Worm (Caenorhabditis elegans) whole organism, L3 larva: ENCODE data around the gene sulp-2.

Source experiments
- ama-1 ChIP-seq: fragments of 150-350 bp; optimal IDR thresholded peaks from 2 replicates; lab custom pipeline; 2018
- ceh-9 ChIP-seq: sonication (generic microtip); optimal IDR thresholded peaks from 2 replicates; lab custom pipeline; 2018; ENCODE audit warnings: missing biosample characterization, missing genetic modification characterization
- egl-27 ChIP-seq: sonication (generic microtip); optimal IDR thresholded peaks from 4 replicates; lab custom pipeline; 2017; ENCODE audit warnings: missing biosample characterization, missing genetic modification reagents, missing genetic modification characterization
- fkh-10 ChIP-seq: sonication (generic microtip); optimal IDR thresholded peaks from 2 replicates; lab custom pipeline; 2017; ENCODE audit warnings: missing biosample characterization, missing genetic modification reagents, missing genetic modification characterization
- nhr-237 ChIP-seq: fragments of 150-350 bp; optimal IDR thresholded peaks from 2 replicates; lab custom pipeline; 2014; ENCODE audit warnings: missing biosample characterization, missing genetic modification characterization
- pha-4 ChIP-seq: fragments of 150-350 bp; optimal IDR thresholded peaks from 2 replicates; lab custom pipeline; 2014; ENCODE audit warnings: missing biosample characterization, missing genetic modification reagents, missing genetic modification characterization
- unc-62 ChIP-seq: fragments of 150-350 bp; sonication (generic microtip); optimal IDR thresholded peaks from 4 replicates; lab custom pipeline; 2014; ENCODE audit warnings: missing biosample characterization, missing genetic modification reagents, missing genetic modification characterization
- zag-1 ChIP-seq: fragments of 150-350 bp; optimal IDR thresholded peaks from 2 replicates; lab custom pipeline; 2014; ENCODE audit warnings: missing biosample characterization, missing genetic modification characterization

DNA sequence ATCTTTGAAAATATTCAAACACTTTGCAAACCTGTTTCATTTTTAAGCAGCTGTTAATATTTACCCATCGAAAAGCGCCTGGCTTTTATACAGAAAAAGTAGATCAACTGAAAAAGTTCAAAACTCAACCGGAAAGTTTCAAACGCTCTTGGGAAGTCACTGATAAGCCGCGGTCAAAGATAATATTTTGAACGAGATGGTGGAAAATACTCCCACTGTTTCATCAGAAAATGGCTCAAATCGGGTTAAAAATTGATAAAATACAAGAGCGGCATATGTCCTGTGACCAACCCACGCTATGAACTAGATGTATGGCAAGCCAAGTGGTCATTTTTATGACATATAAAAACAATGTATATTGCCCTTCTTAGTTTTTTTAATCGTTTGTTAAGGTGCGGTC, at the start of gene sulp-2:
- TF ChIP-seq unc-62 (GFP tag; lab: Kevin White, UChicago) = no peak
- TF ChIP-seq nhr-237 = no peak
- TF ChIP-seq fkh-10 = no peak
- no peak for TF ChIP-seq pha-4 (tag; lab: Kevin White, UChicago)
- no peak for TF ChIP-seq ama-1 (lab: Kevin White, UChicago)
- no peak for TF ChIP-seq zag-1
- TF ChIP-seq ceh-9 (tag; lab: Kevin White, UChicago) = no peak
- no peak for TF ChIP-seq egl-27 (tag; lab: Kevin White, UChicago)
